Worm (Caenorhabditis elegans) whole organism, L2 larva: ENCODE results near the gene srw-62.

Source experiments
- C34F6.9 ChIP-seq: fragments of 150-350 bp; optimal IDR thresholded peaks from 2 replicates; lab custom pipeline; 2014; ENCODE audit warnings: missing biosample characterization, missing genetic modification characterization
- F13H6.1 ChIP-seq: sonication (generic microtip); optimal IDR thresholded peaks from 2 replicates; lab custom pipeline; 2016; ENCODE audit warnings: missing genetic modification characterization, missing compliant biosample characterization
- R02D3.7 ChIP-seq: fragments of 150-350 bp; optimal IDR thresholded peaks from 2 replicates; lab custom pipeline; 2014; ENCODE audit warnings: missing biosample characterization, missing genetic modification characterization
- Y55F3AM.14 ChIP-seq: fragments of 200-800 bp; sonication (Bioruptor generic); optimal IDR thresholded peaks from 2 replicates; lab custom pipeline; 2018; ENCODE audit warnings: mild to moderate bottlenecking, missing genetic modification characterization, missing compliant biosample characterization
- ZK546.5 ChIP-seq: sonication (generic microtip); optimal IDR thresholded peaks from 2 replicates; lab custom pipeline; 2017; ENCODE audit warnings: missing biosample characterization, missing genetic modification characterization
- alr-1 ChIP-seq: fragments of 150-350 bp; optimal IDR thresholded peaks from 2 replicates; lab custom pipeline; 2014; ENCODE audit warnings: missing biosample characterization, missing genetic modification characterization
- aly-2 ChIP-seq: fragments of 150-350 bp; optimal IDR thresholded peaks from 2 replicates; lab custom pipeline; 2014; ENCODE audit warnings: missing biosample characterization, missing genetic modification characterization
- ama-1 ChIP-seq: fragments of 150-350 bp; optimal IDR thresholded peaks from 2 replicates; lab custom pipeline; 2018; ENCODE audit warnings: inconsistent platforms
- blmp-1 ChIP-seq: sonication (generic microtip); optimal IDR thresholded peaks from 2 replicates; lab custom pipeline; 2017; ENCODE audit warnings: missing genetic modification characterization, mild to moderate bottlenecking, missing compliant biosample characterization, antibody characterized with exemption, moderate library complexity; ENCODE audit not compliant: insufficient read depth
- ceh-16 ChIP-seq: fragments of 150-350 bp; optimal IDR thresholded peaks from 2 replicates; lab custom pipeline; 2014; ENCODE audit warnings: missing biosample characterization, missing genetic modification characterization
- ceh-82 ChIP-seq: fragments of 150-350 bp; optimal IDR thresholded peaks from 2 replicates; lab custom pipeline; 2014; ENCODE audit warnings: missing biosample characterization, missing genetic modification characterization
- crh-2 ChIP-seq: sonication (generic microtip); optimal IDR thresholded peaks from 2 replicates; lab custom pipeline; 2017; ENCODE audit warnings: missing biosample characterization, missing genetic modification characterization
- dmd-4 ChIP-seq: sonication (generic microtip); optimal IDR thresholded peaks from 2 replicates; lab custom pipeline; 2017; ENCODE audit warnings: missing biosample characterization, missing genetic modification characterization
- egl-27 ChIP-seq: sonication (generic microtip); optimal IDR thresholded peaks from 3 replicates; lab custom pipeline; 2017; ENCODE audit warnings: missing biosample characterization, missing genetic modification reagents, missing genetic modification characterization
- elt-1 ChIP-seq: fragments of 150-350 bp; optimal IDR thresholded peaks from 2 replicates; lab custom pipeline; 2014; ENCODE audit warnings: missing biosample characterization, missing genetic modification characterization
- elt-3 ChIP-seq: sonication (generic microtip); optimal IDR thresholded peaks from 2 replicates; lab custom pipeline; 2017; ENCODE audit warnings: missing biosample characterization, missing genetic modification characterization
- fos-1 ChIP-seq: fragments of 150-350 bp; optimal IDR thresholded peaks from 2 replicates; lab custom pipeline; 2014; ENCODE audit warnings: missing biosample characterization, missing genetic modification characterization
- gmeb-1 ChIP-seq: fragments of 150-350 bp; optimal IDR thresholded peaks from 2 replicates; lab custom pipeline; 2014; ENCODE audit warnings: missing biosample characterization, missing genetic modification characterization
- lin-11 ChIP-seq: fragments of 150-350 bp; sonication (generic microtip); optimal IDR thresholded peaks from 2 replicates; lab custom pipeline; 2014; ENCODE audit warnings: missing biosample characterization, missing genetic modification characterization, inconsistent platforms, mixed read lengths
- lin-13 ChIP-seq: fragments of 150-350 bp; optimal IDR thresholded peaks from 2 replicates; lab custom pipeline; 2014; ENCODE audit warnings: missing biosample characterization, missing genetic modification reagents, missing genetic modification characterization
- lin-39 ChIP-seq: fragments of 150-350 bp; optimal IDR thresholded peaks from 2 replicates; lab custom pipeline; 2014; ENCODE audit warnings: missing biosample characterization, missing genetic modification reagents, missing genetic modification characterization
- lsy-2 ChIP-seq, 2 experiments: fragments of 150-350 bp in 1 of 2; sonication (generic microtip) in 1 of 2; optimal IDR thresholded peaks; 2 replicates each; lab custom pipeline; 2014 to 2017; ENCODE audit warnings: missing biosample characterization in 2 of 2, missing genetic modification characterization in 2 of 2
- mab-5 ChIP-seq: fragments of 150-350 bp; optimal IDR thresholded peaks from 2 replicates; lab custom pipeline; 2014; ENCODE audit warnings: missing biosample characterization, missing genetic modification characterization
- mbf-1 ChIP-seq: sonication (generic microtip); optimal IDR thresholded peaks from 2 replicates; lab custom pipeline; 2017; ENCODE audit warnings: missing biosample characterization, missing genetic modification characterization
- mdl-1 ChIP-seq, 2 experiments: fragments of 150-350 bp in 1 of 2; sonication (generic microtip) in 1 of 2; optimal IDR thresholded peaks; 2 replicates each; lab custom pipeline; 2017; ENCODE audit warnings: missing biosample characterization in 2 of 2, missing genetic modification characterization in 2 of 2
- nhr-10 ChIP-seq: sonication (generic microtip); optimal IDR thresholded peaks from 2 replicates; lab custom pipeline; 2017; ENCODE audit warnings: missing biosample characterization, missing genetic modification characterization
- nhr-11 ChIP-seq: fragments of 150-350 bp; optimal IDR thresholded peaks from 2 replicates; lab custom pipeline; 2014; ENCODE audit warnings: missing biosample characterization, missing genetic modification characterization
- nhr-12 ChIP-seq: fragments of 150-350 bp; optimal IDR thresholded peaks from 2 replicates; lab custom pipeline; 2014; ENCODE audit warnings: missing biosample characterization, missing genetic modification characterization
- nhr-129 ChIP-seq: fragments of 150-350 bp; optimal IDR thresholded peaks from 2 replicates; lab custom pipeline; 2014; ENCODE audit warnings: missing biosample characterization, missing genetic modification characterization
- nhr-21 ChIP-seq: fragments of 150-350 bp; optimal IDR thresholded peaks from 2 replicates; lab custom pipeline; 2014; ENCODE audit warnings: missing biosample characterization, missing genetic modification characterization
- nhr-23 ChIP-seq: fragments of 150-350 bp; optimal IDR thresholded peaks from 2 replicates; lab custom pipeline; 2014; ENCODE audit warnings: missing biosample characterization, missing genetic modification reagents, missing genetic modification characterization
- nhr-237 ChIP-seq: fragments of 150-350 bp; optimal IDR thresholded peaks from 2 replicates; lab custom pipeline; 2014; ENCODE audit warnings: missing biosample characterization, missing genetic modification characterization
- nhr-25 ChIP-seq: fragments of 150-350 bp; sonication (generic microtip); optimal IDR thresholded peaks from 3 replicates; lab custom pipeline; 2014; ENCODE audit warnings: missing biosample characterization, missing genetic modification characterization
- nhr-6 ChIP-seq: fragments of 150-350 bp; optimal IDR thresholded peaks from 2 replicates; lab custom pipeline; 2014; ENCODE audit warnings: missing biosample characterization, missing genetic modification characterization
- nhr-77 ChIP-seq: fragments of 150-350 bp; optimal IDR thresholded peaks from 2 replicates; lab custom pipeline; 2014; ENCODE audit warnings: missing biosample characterization, missing genetic modification characterization
- peb-1 ChIP-seq: fragments of 150-350 bp; optimal IDR thresholded peaks from 2 replicates; lab custom pipeline; 2014; ENCODE audit warnings: missing biosample characterization, missing genetic modification characterization
- sem-4 ChIP-seq: fragments of 150-350 bp; optimal IDR thresholded peaks from 2 replicates; lab custom pipeline; 2014; ENCODE audit warnings: missing biosample characterization, missing genetic modification reagents, missing genetic modification characterization
- skn-1 ChIP-seq: sonication (generic microtip); optimal IDR thresholded peaks from 2 replicates; lab custom pipeline; 2017; ENCODE audit warnings: missing biosample characterization, missing genetic modification characterization
- sma-3 ChIP-seq: sonication (generic microtip); optimal IDR thresholded peaks from 2 replicates; lab custom pipeline; 2016; ENCODE audit warnings: missing genetic modification reagents, missing genetic modification characterization, missing compliant biosample characterization
- sma-9 ChIP-seq, 2 experiments: fragments of 150-350 bp in 1 of 2; sonication (generic microtip) in 1 of 2; optimal IDR thresholded peaks; 2 replicates each; lab custom pipeline; 2014 to 2016; ENCODE audit warnings: missing genetic modification characterization in 2 of 2, mild to moderate bottlenecking in 1 of 2, missing biosample characterization in 1 of 2, missing compliant biosample characterization in 1 of 2, missing genetic modification reagents in 1 of 2, moderate library complexity in 1 of 2
- snpc-4 ChIP-seq: fragments of 150-350 bp; optimal IDR thresholded peaks from 2 replicates; lab custom pipeline; 2014; ENCODE audit warnings: missing biosample characterization, missing genetic modification characterization
- unc-39 ChIP-seq: fragments of 150-350 bp; optimal IDR thresholded peaks from 2 replicates; lab custom pipeline; 2014; ENCODE audit warnings: missing biosample characterization, missing genetic modification characterization
- unc-55 ChIP-seq: fragments of 150-350 bp; sonication (generic microtip); optimal IDR thresholded peaks from 3 replicates; lab custom pipeline; 2014; ENCODE audit warnings: missing biosample characterization, missing genetic modification reagents, missing genetic modification characterization
- unc-62 ChIP-seq: fragments of 150-350 bp; optimal IDR thresholded peaks from 2 replicates; lab custom pipeline; 2014; ENCODE audit warnings: missing biosample characterization, missing genetic modification reagents, missing genetic modification characterization
- zag-1 ChIP-seq: fragments of 150-350 bp; optimal IDR thresholded peaks from 2 replicates; lab custom pipeline; 2014; ENCODE audit warnings: missing biosample characterization, missing genetic modification characterization
- ztf-1 ChIP-seq: fragments of 200-800 bp; sonication (Bioruptor generic); conservative IDR thresholded peaks from 2 replicates; pipeline ENCODE4 v1.3.6; 2022; ENCODE audit warnings: missing genetic modification characterization, missing compliant biosample characterization
- ztf-11 ChIP-seq: sonication (generic microtip); optimal IDR thresholded peaks from 2 replicates; lab custom pipeline; 2017; ENCODE audit warnings: missing biosample characterization, missing genetic modification characterization
- ztf-4 ChIP-seq: fragments of 150-350 bp; optimal IDR thresholded peaks from 2 replicates; lab custom pipeline; 2014; ENCODE audit warnings: missing biosample characterization, missing genetic modification characterization

Gene srw-62

ce11 chrII:7873843-7874372, 48.7 kb downstream of the srw-62 start, which contains the start of gene T01H3.3:
Gene T01H3.3 (minus strand): TSS chrII:7873893.
- TF ChIP-seq lin-13 (GFP tag; lab: Kevin White, UChicago): peak; percentile 44
- no peak for TF ChIP-seq mab-5 (tag; lab: Kevin White, UChicago)
- no peak for TF ChIP-seq blmp-1 (tag; lab: Kevin White, UChicago)
- TF ChIP-seq fos-1 (tag; lab: Kevin White, UChicago): no peak
- peak; percentile 16 for TF ChIP-seq gmeb-1 (tag; lab: Kevin White, UChicago)
- no peak for TF ChIP-seq sem-4 (tag; lab: Kevin White, UChicago)
- TF ChIP-seq unc-55 (GFP tag; lab: Kevin White, UChicago): peak; percentile 77
- no peak for TF ChIP-seq nhr-6 (tag; lab: Kevin White, UChicago)
- TF ChIP-seq snpc-4: no peak
- no peak for TF ChIP-seq dmd-4 (tag; lab: Kevin White, UChicago)
- TF ChIP-seq nhr-21 (tag; lab: Kevin White, UChicago): no peak
- TF ChIP-seq ztf-1 (GFP tag; lab: Robert Waterston, UW): no peak
- TF ChIP-seq ZK546.5: no peak
- peak; percentile 36 for TF ChIP-seq nhr-129 (tag; lab: Kevin White, UChicago)
- no peak for TF ChIP-seq elt-1 (tag; lab: Kevin White, UChicago)
- TF ChIP-seq nhr-25 (tag; lab: Kevin White, UChicago): peak; percentile 31
- TF ChIP-seq Y55F3AM.14 (GFP tag; lab: Kevin White, UChicago): no peak
- TF ChIP-seq nhr-23 (tag; lab: Kevin White, UChicago): no peak
- no peak for TF ChIP-seq ztf-4 (tag; lab: Kevin White, UChicago)
- no peak for TF ChIP-seq aly-2 (tag; lab: Kevin White, UChicago)
- no peak for TF ChIP-seq ceh-16
- TF ChIP-seq mdl-1 (tag; optimal IDR thresholded peaks at IDR 0.05; lab: Kevin White, UChicago): no peak
- TF ChIP-seq F13H6.1 (tag; lab: Kevin White, UChicago): no peak
- no peak for TF ChIP-seq nhr-237
- no peak for TF ChIP-seq mbf-1 (tag; lab: Kevin White, UChicago)
- TF ChIP-seq ama-1 (lab: Kevin White, UChicago): no peak
- no peak for TF ChIP-seq ztf-11 (tag; lab: Kevin White, UChicago)
- TF ChIP-seq lin-11: peak; percentile 11
- TF ChIP-seq unc-39 (tag; lab: Kevin White, UChicago): no peak
- peak; percentile 39 for TF ChIP-seq crh-2 (tag; lab: Kevin White, UChicago)
- no peak for TF ChIP-seq nhr-77 (tag; lab: Kevin White, UChicago)
- TF ChIP-seq R02D3.7 (tag; lab: Kevin White, UChicago): no peak
- no peak for TF ChIP-seq nhr-12 (tag; lab: Kevin White, UChicago)
- TF ChIP-seq lsy-2 (tag; optimal IDR thresholded peaks at IDR 0.05; lab: Kevin White, UChicago): peak in 1 of 2 experiments; percentile 82
- TF ChIP-seq C34F6.9 (tag; lab: Kevin White, UChicago): peak; percentile 67
- TF ChIP-seq alr-1 (tag; lab: Kevin White, UChicago): no peak
- no peak for TF ChIP-seq egl-27
- no peak for TF ChIP-seq unc-62
- no peak for TF ChIP-seq nhr-11 (tag; lab: Kevin White, UChicago)
- no peak for TF ChIP-seq nhr-10
- TF ChIP-seq ceh-82 (tag; lab: Kevin White, UChicago): no peak
- TF ChIP-seq peb-1 (tag; lab: Kevin White, UChicago): no peak
- no peak for TF ChIP-seq skn-1 (tag; lab: Kevin White, UChicago)
- no peak for TF ChIP-seq lin-39 (tag; lab: Kevin White, UChicago)
- no peak for TF ChIP-seq sma-3 (GFP tag; lab: Kevin White, UChicago)
- no peak for TF ChIP-seq elt-3
- no peak for TF ChIP-seq zag-1 (tag; lab: Kevin White, UChicago)
- TF ChIP-seq sma-9 (GFP tag; optimal IDR thresholded peaks at IDR 0.05; lab: Kevin White, UChicago): peak; percentile 32
- TF ChIP-seq sma-9 (tag; optimal IDR thresholded peaks at IDR 0.05; lab: Kevin White, UChicago): no peak
